Fruit fly (Drosophila melanogaster): Measurements from ENCODE around the gene Imp.

Imp gene

dm6 chrX:10825349-10826129 lies 1.5 kb upstream of the Imp start (continued):
- no peak for TF ChIP-seq gcm (GFP tag; optimal IDR thresholded peaks at IDR 0.05)
- TF ChIP-seq corto (GFP tag; optimal IDR thresholded peaks at IDR 0.05): no peak
- TF ChIP-seq Hsf (GFP tag; optimal IDR thresholded peaks at IDR 0.05): peak; percentile 18
- TF ChIP-seq rib (GFP tag; IDR thresholded peaks at IDR 0.05): no peak
- no peak for TF ChIP-seq dati (GFP tag; IDR thresholded peaks at IDR 0.05)
- TF ChIP-seq bab2 (GFP tag; optimal IDR thresholded peaks at IDR 0.05): peak; percentile 34
- TF ChIP-seq CrebB (tag; optimal IDR thresholded peaks at IDR 0.05): no peak
- TF ChIP-seq CG17568 (GFP tag; optimal IDR thresholded peaks at IDR 0.05): no peak
- no peak for TF ChIP-seq tap (tag; optimal IDR thresholded peaks at IDR 0.05)
- no peak for TF ChIP-seq pita (GFP tag; optimal IDR thresholded peaks at IDR 0.05)
- TF ChIP-seq CG31224 (GFP tag; IDR thresholded peaks at IDR 0.05): 0 out of 2 replicates have a peak, but pooled peaks have one; percentile 0
- no peak for TF ChIP-seq ash1 (GFP tag; optimal IDR thresholded peaks at IDR 0.05)
- peak; percentile 64 for TF ChIP-seq CG9727 (GFP tag; optimal IDR thresholded peaks at IDR 0.05)
- peak; percentile 54 for TF ChIP-seq CG6254 (GFP tag; optimal IDR thresholded peaks at IDR 0.05)
- TF ChIP-seq Camta (GFP tag; optimal IDR thresholded peaks at IDR 0.05): no peak
- peak; percentile 45 for TF ChIP-seq Chrac-16 (GFP tag; optimal IDR thresholded peaks at IDR 0.05)
- no peak for TF ChIP-seq Nf-YC (tag; optimal IDR thresholded peaks at IDR 0.05)
- peak; percentile 12 for TF ChIP-seq Spps (tag; optimal IDR thresholded peaks at IDR 0.05)
- no peak for TF ChIP-seq klu (GFP tag; IDR thresholded peaks at IDR 0.05)
- TF ChIP-seq CG34422 (GFP tag; IDR thresholded peaks at IDR 0.05): no peak
- no peak for TF ChIP-seq bowl (GFP tag; IDR thresholded peaks at IDR 0.05)
- TF ChIP-seq Dll (GFP tag; IDR thresholded peaks at IDR 0.05; ENCODE audit: partially characterized antibody): no peak
- TF ChIP-seq CG13424 (tag; optimal IDR thresholded peaks at IDR 0.05): peak; percentile 30
- TF ChIP-seq ase (GFP tag; IDR thresholded peaks at IDR 0.05): peak; percentile 36; the same call in 1 of the 3 replicates
- no peak for TF ChIP-seq CG13894 (tag; optimal IDR thresholded peaks at IDR 0.05)
- TF ChIP-seq nau (GFP tag; optimal IDR thresholded peaks at IDR 0.05): no peak

dm6 chrX:10823441-10823818 lies 647 bp downstream of the Imp start:
- peak; percentile 90 for TF ChIP-seq pros (GFP tag; optimal IDR thresholded peaks at IDR 0.05)
- TF ChIP-seq cas (GFP tag; IDR thresholded peaks at IDR 0.05): no peak
- no peak for TF ChIP-seq CG7963 (GFP tag; IDR thresholded peaks at IDR 0.05; ENCODE audit: partially characterized antibody)
- TF ChIP-seq E2f1 (GFP tag; IDR thresholded peaks at IDR 0.05): no peak
- TF ChIP-seq z (GFP tag; IDR thresholded peaks at IDR 0.05): peak; percentile 84
- TF ChIP-seq Adf1 (GFP tag; IDR thresholded peaks at IDR 0.05): peak; percentile 92
- peak; percentile 86 for TF ChIP-seq psq (GFP tag; optimal IDR thresholded peaks at IDR 0.05)
- no peak for TF ChIP-seq CG12744 (GFP tag; optimal IDR thresholded peaks at IDR 0.05)
- peak; percentile 53 for TF ChIP-seq crol (GFP tag; IDR thresholded peaks at IDR 0.05)
- TF ChIP-seq bbx (GFP tag; IDR thresholded peaks at IDR 0.05; ENCODE audit: partially characterized antibody): peak; percentile 26; the same call in 1 of the 2 replicates
- 0 out of 4 replicates have a peak, but pooled peaks have one; percentile 11 for TF ChIP-seq chinmo (GFP tag; IDR thresholded peaks at IDR 0.05; ENCODE audit: partially characterized antibody)
- TF ChIP-seq Trl (optimal IDR thresholded peaks at IDR 0.05): peak; percentile 63 to 92
- TF ChIP-seq Trl (GFP tag; optimal IDR thresholded peaks at IDR 0.05): no peak
- peak; percentile 70 for TF ChIP-seq yki (optimal IDR thresholded peaks at IDR 0.05)
